Worm (Caenorhabditis elegans): ENCODE data around the gene F57C12.6.

ce11 chrX:529386-529785, 24.4 kb downstream of the F57C12.6 start:
- TF ChIP-seq nhr-11 (tag; optimal IDR thresholded peaks at IDR 0.05): no peak
- no peak for TF ChIP-seq nhr-12 (tag; optimal IDR thresholded peaks at IDR 0.05)
- TF ChIP-seq blmp-1 (tag; optimal IDR thresholded peaks at IDR 0.05): no peak
- no peak for TF ChIP-seq hlh-4 (tag; optimal IDR thresholded peaks at IDR 0.05)
- no peak for TF ChIP-seq nhr-77 (tag; optimal IDR thresholded peaks at IDR 0.05)
- no peak for TF ChIP-seq nhr-237 (tag; optimal IDR thresholded peaks at IDR 0.05)
- TF ChIP-seq mdl-1 (tag; optimal IDR thresholded peaks at IDR 0.05): no peak
- TF ChIP-seq xbp-1 (tag; optimal IDR thresholded peaks at IDR 0.05): no peak
- no peak for TF ChIP-seq fos-1 (tag; optimal IDR thresholded peaks at IDR 0.05)
- no peak for TF ChIP-seq ceh-82 (tag; optimal IDR thresholded peaks at IDR 0.05)
- no peak for TF ChIP-seq snpc-4 (tag; optimal IDR thresholded peaks at IDR 0.05)
- no peak for TF ChIP-seq nhr-76 (tag; optimal IDR thresholded peaks at IDR 0.05)
- no peak for TF ChIP-seq ceh-88 (GFP tag; IDR thresholded peaks at IDR 0.05)
- no peak for TF ChIP-seq skn-1 (tag; optimal IDR thresholded peaks at IDR 0.05)
